Worm (Caenorhabditis elegans): ENCODE measurements around the gene tre-3.
A peak's percentile ranks its signal among the peaks of the same experiment; 100 is the strongest.

The tre-3 gene

ce11 chrV:11715797-11716196 lies at the start of gene tre-3:
TSS of gene tre-3 (minus strand) at chrV:11715903.
- TF ChIP-seq efl-1 (optimal IDR thresholded peaks at IDR 0.05) = no peak
- TF ChIP-seq efl-1 (GFP tag; optimal IDR thresholded peaks at IDR 0.05 in 1 of 2) = peak in 1 of 2 experiments; percentile 51
- TF ChIP-seq ceh-8 (GFP tag; optimal IDR thresholded peaks at IDR 0.05) = no peak
- peak; percentile 29 for TF ChIP-seq elt-2 (tag; optimal IDR thresholded peaks at IDR 0.05)
- no peak for TF ChIP-seq sox-4 (tag; optimal IDR thresholded peaks at IDR 0.05)

- peak; percentile 97 for TF ChIP-seq lin-39 (tag; optimal IDR thresholded peaks at IDR 0.05)
- peak in 1 of 2 experiments; percentile 72 for TF ChIP-seq mdl-1 (tag; optimal IDR thresholded peaks at IDR 0.05)
- TF ChIP-seq elt-3 (tag; optimal IDR thresholded peaks at IDR 0.05) = peak in 2 of 6 experiments; percentile 68 to 86
- peak; percentile 28 for TF ChIP-seq unc-30 (tag; optimal IDR thresholded peaks at IDR 0.05)
- TF ChIP-seq pqm-1 (tag; optimal IDR thresholded peaks at IDR 0.05) = no peak
- TF ChIP-seq grh-1 (GFP tag; IDR thresholded peaks at IDR 0.05) = peak; percentile 92
- TF ChIP-seq sptf-1 (tag; optimal IDR thresholded peaks at IDR 0.05) = no peak
- peak; percentile 92 for TF ChIP-seq zip-4 (GFP tag; optimal IDR thresholded peaks at IDR 0.05)
- TF ChIP-seq rnt-1 (tag; optimal IDR thresholded peaks at IDR 0.05) = peak; percentile 58
- TF ChIP-seq ceh-8 (GFP tag; optimal IDR thresholded peaks at IDR 0.05) = peak; percentile 92
- TF ChIP-seq mef-2 (tag; optimal IDR thresholded peaks at IDR 0.05) = no peak
- no peak for TF ChIP-seq tlp-1 (tag; optimal IDR thresholded peaks at IDR 0.05)
- peak; percentile 70 for TF ChIP-seq C34B4.2 (tag; optimal IDR thresholded peaks at IDR 0.05)
- TF ChIP-seq ceh-63 (GFP tag; optimal IDR thresholded peaks at IDR 0.05) = no peak
- no peak for TF ChIP-seq aha-1 (tag; optimal IDR thresholded peaks at IDR 0.05)
- TF ChIP-seq ama-1 (optimal IDR thresholded peaks at IDR 0.05) = no peak
- peak; percentile 97 for TF ChIP-seq snu-23 (GFP tag; optimal IDR thresholded peaks at IDR 0.05)
- TF ChIP-seq irx-1 (tag; optimal IDR thresholded peaks at IDR 0.05) = peak; percentile 98
- TF ChIP-seq tbx-2 (tag; optimal IDR thresholded peaks at IDR 0.05) = peak; percentile 96
- TF ChIP-seq nhr-71 (tag; optimal IDR thresholded peaks at IDR 0.05) = peak; percentile 97
- TF ChIP-seq nhr-19 (GFP tag; conservative IDR thresholded peaks at IDR 0.05) = peak; percentile 95
- peak; percentile 15 to 83 for TF ChIP-seq ztf-11 (tag; optimal IDR thresholded peaks at IDR 0.05)
- peak; percentile 98 for TF ChIP-seq nhr-85 (tag)
- TF ChIP-seq zag-1 (tag; optimal IDR thresholded peaks at IDR 0.05) = no peak
- TF ChIP-seq ceh-90 (tag; optimal IDR thresholded peaks at IDR 0.05) = peak; percentile 65
- TF ChIP-seq nhr-237 (tag; optimal IDR thresholded peaks at IDR 0.05) = peak; percentile 50
- peak; percentile 100 for TF ChIP-seq lsy-2 (tag; optimal IDR thresholded peaks at IDR 0.05)
- TF ChIP-seq efl-1 (optimal IDR thresholded peaks at IDR 0.05) = peak; percentile 76 to 86
- peak; percentile 79 to 97 for TF ChIP-seq efl-1 (GFP tag; optimal IDR thresholded peaks at IDR 0.05 in 1 of 2)
- TF ChIP-seq isw-1 (GFP tag; IDR thresholded peaks at IDR 0.05) = peak; percentile 94
- no peak for TF ChIP-seq hlh-4 (tag; optimal IDR thresholded peaks at IDR 0.05)
- TF ChIP-seq lin-35 (GFP tag; optimal IDR thresholded peaks at IDR 0.05) = peak; percentile 78 to 79
- TF ChIP-seq fkh-10 (GFP tag; optimal IDR thresholded peaks at IDR 0.05) = peak; percentile 52
- TF ChIP-seq lir-3 (tag; optimal IDR thresholded peaks at IDR 0.05; ENCODE audit: poor library complexity) = peak; percentile 69
- TF ChIP-seq ceh-88 (GFP tag; IDR thresholded peaks at IDR 0.05) = peak; percentile 88
- TF ChIP-seq nhr-12 (tag; optimal IDR thresholded peaks at IDR 0.05) = peak; percentile 14
- peak; percentile 95 for TF ChIP-seq sox-4 (tag; optimal IDR thresholded peaks at IDR 0.05)
- peak; percentile 37 for TF ChIP-seq blmp-1 (tag; optimal IDR thresholded peaks at IDR 0.05)
- TF ChIP-seq lin-13 (GFP tag; optimal IDR thresholded peaks at IDR 0.05) = peak; percentile 75
- no peak for TF ChIP-seq alr-1 (tag; optimal IDR thresholded peaks at IDR 0.05; ENCODE audit: borderline replicate concordance)
- peak; percentile 70 to 80 (median 78) for TF ChIP-seq dpl-1 (GFP tag; optimal IDR thresholded peaks at IDR 0.05)
- TF ChIP-seq dsc-1 (tag; optimal IDR thresholded peaks at IDR 0.05) = peak; percentile 98
- TF ChIP-seq jun-1 (tag; optimal IDR thresholded peaks at IDR 0.05) = peak; percentile 74
- TF ChIP-seq nhr-76 (tag; optimal IDR thresholded peaks at IDR 0.05) = no peak
- TF ChIP-seq ets-5 (GFP tag; IDR thresholded peaks at IDR 0.05) = no peak
- TF ChIP-seq egl-13 (tag; optimal IDR thresholded peaks at IDR 0.05) = peak; percentile 90
- peak; percentile 50 for TF ChIP-seq hpl-2 (GFP tag; optimal IDR thresholded peaks at IDR 0.05)
- peak; percentile 87 for TF ChIP-seq mab-9 (GFP tag; IDR thresholded peaks at IDR 0.05)
- TF ChIP-seq F16B12.6 (tag; optimal IDR thresholded peaks at IDR 0.05) = peak; percentile 22
Observed at ce11 chrV:11764373-11764954, 48.8 kb upstream of the tre-3 start, which contains the start of the genes F55A11.1 and syx-5. TSS of gene F55A11.1 (minus strand) at chrV:11764385. TSS of gene syx-5 (plus strand) at chrV:11764904.
